Fruit fly (Drosophila melanogaster): ENCODE measurements around the gene fru.

dm6 chr3R:18583881-18584545 lies 38.6 kb upstream of the fru start:
- no peak for TF ChIP-seq EcR (GFP tag; optimal IDR thresholded peaks at IDR 0.05)
- no peak for TF ChIP-seq CG8478 (optimal IDR thresholded peaks at IDR 0.05)

Measured in whole organism.